Fruit fly (Drosophila melanogaster) whole organism, adult: ENCODE measurements around the gene Dlic.

Source experiments
- CG11617 ChIP-seq: fragments of 200-800 bp; sonication (Bioruptor generic); optimal IDR thresholded peaks from 2 replicates; lab custom pipeline; 2017; ENCODE audit warnings: mild to moderate bottlenecking, missing biosample characterization, missing genetic modification reagents, missing genetic modification characterization
- CG33017 ChIP-seq: fragments of 200-800 bp; sonication (Bioruptor generic); optimal IDR thresholded peaks from 2 replicates; lab custom pipeline; 2018; ENCODE audit warnings: missing biosample characterization, mild to moderate bottlenecking, missing genetic modification characterization, moderate library complexity
- Clk ChIP-seq: fragments of 200-800 bp; sonication (Bioruptor generic); optimal IDR thresholded peaks from 2 replicates; lab custom pipeline; 2017; ENCODE audit warnings: missing biosample characterization, missing genetic modification characterization
- Mnt ChIP-seq: fragments of 200-800 bp; sonication (Bioruptor generic); optimal IDR thresholded peaks from 2 replicates; lab custom pipeline; 2016; ENCODE audit warnings: missing biosample characterization, mild to moderate bottlenecking, missing genetic modification characterization
- ovo ChIP-seq: fragments of 200-800 bp; sonication (Bioruptor generic); optimal IDR thresholded peaks from 2 replicates; lab custom pipeline; 2016; ENCODE audit warnings: missing biosample characterization, missing genetic modification characterization

DNA sequence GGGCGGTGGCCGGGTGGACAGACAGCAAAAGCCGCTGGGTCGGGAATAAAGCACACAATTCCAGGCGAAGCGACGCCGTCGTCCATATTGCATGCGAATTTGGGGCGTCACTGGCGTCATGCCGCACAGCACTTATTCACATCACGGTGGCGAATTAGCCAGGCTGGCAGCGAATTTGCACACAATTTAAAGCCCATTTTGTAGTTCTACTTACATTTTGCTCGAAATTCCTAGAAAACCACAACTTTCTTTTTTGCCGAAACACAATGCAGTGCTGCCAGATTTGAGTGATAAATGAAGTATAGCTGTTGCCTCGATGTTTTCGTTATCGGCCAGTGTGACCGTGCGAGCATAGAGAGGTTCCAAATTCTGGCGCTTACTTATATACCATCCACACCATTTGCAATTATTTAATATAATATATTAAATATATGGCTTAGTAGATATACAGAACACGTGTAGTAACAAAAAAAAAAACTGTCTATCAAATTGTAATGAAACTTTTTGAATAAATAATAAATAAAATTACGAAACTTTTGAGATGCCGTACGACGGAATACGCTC, 5.9 kb upstream of the Dlic start, which contains the start of gene Ran:
- TF ChIP-seq ovo (GFP tag; lab: Kevin White, UChicago) (no peak), Mnt (GFP tag; lab: Kevin White, UChicago) (no peak), CG33017 (tag; lab: Kevin White, UChicago) (no peak), CG11617 (GFP tag; lab: Kevin White, UChicago) (no peak), Clk (GFP tag; lab: Kevin White, UChicago) (no peak)
